Fruit fly (Drosophila melanogaster): Measurements from ENCODE around the gene Or10a.
A peak's percentile ranks its signal among the peaks of the same experiment; 100 is the strongest.

Or10a gene

DNA sequence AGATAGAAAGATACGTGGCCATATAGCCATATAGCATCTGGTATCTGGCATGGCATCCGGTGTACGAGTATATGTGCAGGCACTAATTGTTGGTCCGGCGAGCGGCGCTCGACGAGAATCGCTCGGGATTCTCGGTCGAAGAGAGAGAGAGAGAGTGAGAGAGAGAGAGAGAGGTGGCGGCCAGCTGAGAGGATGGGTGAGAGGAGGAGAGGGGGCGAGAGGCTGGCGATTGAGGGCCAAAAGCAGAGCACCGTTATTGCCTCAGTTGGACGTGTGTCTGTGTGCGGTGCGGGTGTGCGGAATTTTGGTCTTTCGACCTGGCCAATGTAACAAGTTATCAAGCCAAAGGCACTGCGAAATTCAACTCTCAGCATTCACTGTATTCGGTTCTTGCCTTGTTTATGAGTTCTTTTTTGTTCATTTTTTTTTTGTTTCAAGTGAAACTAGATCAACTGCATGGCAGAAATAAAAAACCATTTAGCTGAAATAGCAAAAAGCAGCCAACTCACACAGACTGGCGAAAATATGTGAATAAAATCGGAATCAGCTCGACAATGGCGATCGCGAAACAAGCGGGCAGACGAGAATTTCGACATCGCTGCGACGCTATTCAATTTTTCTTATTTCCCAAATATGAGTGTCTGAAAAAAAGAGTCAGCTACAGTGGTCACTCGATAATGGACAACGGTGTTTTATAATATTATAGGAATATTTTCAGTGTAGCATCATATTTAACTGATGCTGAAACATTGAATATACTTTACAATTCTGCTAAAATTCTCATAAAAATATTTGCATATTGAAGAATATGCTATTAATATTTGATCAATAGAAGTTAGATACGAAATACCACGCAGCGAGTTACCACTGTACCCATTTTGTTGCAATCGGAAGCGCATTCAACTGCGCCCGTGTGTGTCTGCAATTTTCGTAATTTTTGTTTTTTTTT lies 44.2 kb downstream of the Or10a start (continued):
- TF ChIP-seq Smox (GFP tag; optimal IDR thresholded peaks at IDR 0.05) (no peak), CG32006 (GFP tag; optimal IDR thresholded peaks at IDR 0.05) (peak; percentile 29), Gug (GFP tag; IDR thresholded peaks at IDR 0.05) (no peak), CG10669 (GFP tag; optimal IDR thresholded peaks at IDR 0.05) (no peak), vri (GFP tag; optimal IDR thresholded peaks at IDR 0.05) (no peak), OdsH (GFP tag; optimal IDR thresholded peaks at IDR 0.05) (peak; percentile 27), topi (GFP tag; optimal IDR thresholded peaks at IDR 0.05) (no peak), cyc (GFP tag; optimal IDR thresholded peaks at IDR 0.05) (no peak), CG3919 (GFP tag; optimal IDR thresholded peaks at IDR 0.05) (no peak), CG6163 (GFP tag; IDR thresholded peaks at IDR 0.05) (0 out of 3 replicates have a peak, but pooled peaks have one; percentile 21), CG6854 (GFP tag; optimal IDR thresholded peaks at IDR 0.05) (no peak), fkh (GFP tag; optimal IDR thresholded peaks at IDR 0.05) (no peak), CG9139 (GFP tag; optimal IDR thresholded peaks at IDR 0.05) (no peak), CG6276 (GFP tag; optimal IDR thresholded peaks at IDR 0.05) (no peak), CG11762 (GFP tag; optimal IDR thresholded peaks at IDR 0.05; ENCODE audit: insufficient read depth) (no peak), CG8632 (GFP tag; optimal IDR thresholded peaks at IDR 0.05) (no peak)

DNA sequence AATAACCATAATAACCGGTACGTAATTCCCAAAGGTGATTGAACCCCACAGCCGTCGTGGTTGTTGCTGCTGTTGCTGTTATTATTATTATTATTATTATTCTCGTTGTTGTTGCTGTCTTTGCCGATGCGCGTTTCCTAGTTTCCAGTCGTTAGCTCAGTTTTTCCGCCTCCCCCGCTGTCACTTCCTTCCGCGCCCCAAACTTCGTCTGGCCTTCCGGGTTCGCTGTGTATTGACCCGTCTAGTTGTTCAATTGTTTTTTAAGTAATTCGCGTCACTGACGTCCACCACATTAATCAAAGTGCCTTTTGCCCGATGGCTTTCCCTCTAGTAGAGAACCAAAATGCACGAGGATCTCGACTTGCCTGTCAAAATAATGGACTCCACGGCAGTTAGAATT lies 45.6 kb downstream of the Or10a start:
- no peak for TF ChIP-seq dsx (GFP tag; optimal IDR thresholded peaks at IDR 0.05; ENCODE audit: poor library complexity, severe bottlenecking)
- TF ChIP-seq Gug (GFP tag; IDR thresholded peaks at IDR 0.05), result no peak
- TF ChIP-seq svp (GFP tag), result no peak
- no peak for TF ChIP-seq CG6792 (GFP tag; optimal IDR thresholded peaks at IDR 0.05)
- no peak for TF ChIP-seq CG6854 (GFP tag; optimal IDR thresholded peaks at IDR 0.05)
- no peak for TF ChIP-seq CG1621 (tag; optimal IDR thresholded peaks at IDR 0.05)
- TF ChIP-seq Eip93F (GFP tag; optimal IDR thresholded peaks at IDR 0.05), result no peak
- TF ChIP-seq Ets96B (tag; optimal IDR thresholded peaks at IDR 0.05), result no peak
- TF ChIP-seq CG6163 (GFP tag; IDR thresholded peaks at IDR 0.05), result no peak

DNA sequence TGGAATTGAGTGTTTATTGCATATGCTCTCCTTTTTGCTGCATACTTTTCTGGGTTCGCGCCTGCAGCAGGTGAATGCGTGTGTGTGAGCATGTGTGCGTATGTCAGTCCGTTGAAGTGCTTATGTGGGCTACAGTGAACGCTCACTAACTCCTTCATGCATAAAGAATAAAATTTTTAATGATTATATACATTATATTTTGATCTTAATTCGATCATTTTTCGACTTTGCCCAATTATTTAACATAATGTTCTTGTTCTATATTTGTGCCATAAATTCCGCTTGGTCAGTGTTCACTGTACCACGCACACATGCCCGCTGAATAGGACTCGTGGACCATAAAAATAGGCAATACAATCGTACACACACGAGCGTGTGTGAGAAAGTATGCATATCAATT lies 46.4 kb downstream of the Or10a start:
- no peak for TF ChIP-seq CG31627 (GFP tag; optimal IDR thresholded peaks at IDR 0.05)
- TF ChIP-seq Ets96B (tag; optimal IDR thresholded peaks at IDR 0.05), result peak; percentile 1
- no peak for TF ChIP-seq Ets21C (GFP tag; optimal IDR thresholded peaks at IDR 0.05)
- 0 out of 2 replicates have a peak, but pooled peaks have one; percentile 30 for TF ChIP-seq CG11294 (GFP tag; IDR thresholded peaks at IDR 0.05)
- peak; percentile 45 for TF ChIP-seq dsx (GFP tag; optimal IDR thresholded peaks at IDR 0.05; ENCODE audit: poor library complexity, severe bottlenecking)
- TF ChIP-seq vri (GFP tag; optimal IDR thresholded peaks at IDR 0.05), result no peak
- TF ChIP-seq Gug (GFP tag; IDR thresholded peaks at IDR 0.05), result peak; percentile 60
- peak; percentile 52 for TF ChIP-seq svp (GFP tag)
- no peak for TF ChIP-seq Smox (GFP tag; optimal IDR thresholded peaks at IDR 0.05)
- TF ChIP-seq eg (GFP tag; IDR thresholded peaks at IDR 0.05), result peak; percentile 74; the same call in 2 of the 3 replicates
- TF ChIP-seq net (GFP tag; optimal IDR thresholded peaks at IDR 0.05), result peak; percentile 6
- TF ChIP-seq CG10631 (GFP tag; optimal IDR thresholded peaks at IDR 0.05), result peak; percentile 18
- TF ChIP-seq CG15336 (GFP tag; IDR thresholded peaks at IDR 0.05), result peak; percentile 65
- TF ChIP-seq Eip75B (GFP tag; optimal IDR thresholded peaks at IDR 0.05), result peak; percentile 15
- peak; percentile 54; the same call in 1 of the 3 replicates for TF ChIP-seq CG6163 (GFP tag; IDR thresholded peaks at IDR 0.05)
- TF ChIP-seq CG8119 (GFP tag; IDR thresholded peaks at IDR 0.05), result peak; percentile 35; the same call in 1 of the 3 replicates
- peak; percentile 81 for TF ChIP-seq Eip78C (GFP tag)
- peak; percentile 10 for TF ChIP-seq CG10669 (GFP tag; optimal IDR thresholded peaks at IDR 0.05)
- peak; percentile 27 for TF ChIP-seq CG32006 (GFP tag; optimal IDR thresholded peaks at IDR 0.05)
- peak; percentile 0 for TF ChIP-seq esn (GFP tag; optimal IDR thresholded peaks at IDR 0.05)
- TF ChIP-seq CG11902 (GFP tag; optimal IDR thresholded peaks at IDR 0.05), result no peak

DNA sequence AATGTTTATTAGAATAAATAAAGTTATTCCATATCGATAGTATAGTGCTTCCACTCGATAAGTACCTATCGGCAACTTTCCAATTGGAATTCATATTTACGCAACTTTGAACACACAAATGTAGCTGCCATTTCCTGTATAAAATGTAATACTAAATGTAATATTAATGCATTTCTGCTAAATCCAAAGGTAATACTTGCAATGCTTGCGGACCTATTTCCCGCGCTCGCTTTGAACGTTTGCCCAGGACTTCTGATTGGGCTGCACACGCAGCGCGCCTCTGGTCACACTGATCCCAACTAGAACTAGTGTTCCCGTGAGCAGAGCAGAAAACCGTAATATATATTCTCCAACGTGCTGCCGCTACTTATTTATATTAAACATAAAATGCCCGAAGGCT lies 47.8 kb downstream of the Or10a start, which contains the start of gene dlg1:
Gene dlg1 (plus strand): TSS at position 292 of the 400 bp plus-strand sequence.
- peak; percentile 67 for TF ChIP-seq CG1621 (tag; optimal IDR thresholded peaks at IDR 0.05)
- no peak for TF ChIP-seq CG11762 (GFP tag; optimal IDR thresholded peaks at IDR 0.05; ENCODE audit: insufficient read depth)
- peak; percentile 35 for TF ChIP-seq fkh (GFP tag; optimal IDR thresholded peaks at IDR 0.05)
- no peak for TF ChIP-seq Smox (GFP tag; optimal IDR thresholded peaks at IDR 0.05)
- TF ChIP-seq CG8632 (GFP tag; optimal IDR thresholded peaks at IDR 0.05), result no peak
- TF ChIP-seq salr (GFP tag; optimal IDR thresholded peaks at IDR 0.05), result no peak
- TF ChIP-seq Eip78C (GFP tag), result peak; percentile 67
- TF ChIP-seq fd85E (GFP tag; optimal IDR thresholded peaks at IDR 0.05), result no peak
- TF ChIP-seq CG10631 (GFP tag; optimal IDR thresholded peaks at IDR 0.05), result no peak
- TF ChIP-seq CG16779 (tag; optimal IDR thresholded peaks at IDR 0.05), result no peak
- TF ChIP-seq acj6 (GFP tag; optimal IDR thresholded peaks at IDR 0.05), result no peak

Data from whole organism, prepupa.